Worm (Caenorhabditis elegans): Measurements from ENCODE around the gene comt-3.

ce11 chrV:2050136-2050535 lies 7.2 kb upstream of the comt-3 start, which contains the start of gene comt-4:
- TF ChIP-seq pqm-1 (tag; optimal IDR thresholded peaks at IDR 0.05) (no peak), nhr-11 (tag; optimal IDR thresholded peaks at IDR 0.05) (no peak), lin-11 (tag; optimal IDR thresholded peaks at IDR 0.05) (no peak), pha-4 (tag; optimal IDR thresholded peaks at IDR 0.05) (no peak), sdc-2 (tag; optimal IDR thresholded peaks at IDR 0.05) (no peak), F13H6.1 (tag; optimal IDR thresholded peaks at IDR 0.05) (no peak), ceh-22 (tag; optimal IDR thresholded peaks at IDR 0.05) (no peak), tbx-7 (tag; optimal IDR thresholded peaks at IDR 0.05) (no peak), fkh-6 (tag; optimal IDR thresholded peaks at IDR 0.05) (no peak), ceh-30 (tag; optimal IDR thresholded peaks at IDR 0.05) (no peak), fkh-10 (GFP tag; optimal IDR thresholded peaks at IDR 0.05) (no peak)

Data from whole organism, late embryonic.